Worm (Caenorhabditis elegans): ENCODE measurements around the gene sri-47.
"Not testable (repeated sequence)": the region's sequence is repeated elsewhere in the genome, so short reads cannot be mapped to it uniquely, and the experiment has no call there.

DNA sequence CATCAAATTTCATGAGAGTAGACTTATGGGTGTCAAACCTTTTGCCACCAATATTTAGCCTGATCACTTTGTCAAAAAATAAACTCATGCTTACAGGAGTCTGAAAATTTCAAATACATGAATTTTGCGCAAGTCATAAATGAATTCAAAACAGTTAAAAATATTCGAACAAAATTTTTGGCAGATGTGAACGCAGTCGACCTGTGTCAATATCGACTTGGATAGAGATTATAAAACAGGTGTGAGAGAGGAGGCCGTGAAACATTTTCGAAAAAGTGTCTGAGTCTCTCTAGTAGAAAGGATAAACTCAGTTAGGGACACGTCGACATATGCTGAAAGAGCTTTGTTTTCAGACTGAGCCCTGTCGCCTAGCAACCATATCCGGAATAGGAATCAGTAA is 9.9 kb upstream of the sri-47 start, which contains the start of gene F22E5.12:
- not testable (repeated sequence) for TF ChIP-seq flt-1 (GFP tag; IDR thresholded peaks at IDR 0.05); ztf-23 (GFP tag; IDR thresholded peaks at IDR 0.05); cog-1 (tag; optimal IDR thresholded peaks at IDR 0.05)
